Fruit fly (Drosophila melanogaster) whole organism, embryonic: ENCODE data around the gene Hmr.
A peak's percentile ranks its signal among the peaks of the same experiment; 100 is the strongest.

Source experiments
- Abd-B ChIP-seq: fragments of 200-800 bp; sonication (Bioruptor generic); optimal IDR thresholded peaks from 2 replicates; lab custom pipeline; 2018; ENCODE audit warnings: missing biosample characterization, mild to moderate bottlenecking, missing genetic modification characterization, moderate library complexity
- B-H1 ChIP-seq: fragments of 200-800 bp; sonication (Bioruptor generic); IDR thresholded peaks from 3 replicates; pipeline ENCODE4 v1.3.6; 2022; ENCODE audit warnings: missing biosample characterization, missing genetic modification characterization
- C15 ChIP-seq: fragments of 200-800 bp; sonication (Bioruptor generic); IDR thresholded peaks from 3 replicates; pipeline ENCODE4 v1.3.6; 2022; ENCODE audit warnings: missing biosample characterization, missing genetic modification characterization
- CG11247 ChIP-seq: fragments of 200-800 bp; sonication (Bioruptor generic); IDR thresholded peaks from 2 replicates; pipeline ENCODE4 v1.3.6; 2022; ENCODE audit warnings: missing biosample characterization, missing genetic modification characterization
- CG11456 ChIP-seq: fragments of 200-800 bp; sonication (Bioruptor generic); IDR thresholded peaks from 3 replicates; pipeline ENCODE4 v1.3.6; 2022; ENCODE audit warnings: missing biosample characterization, missing genetic modification characterization
- CG13775 ChIP-seq: fragments of 200-800 bp; sonication (Bioruptor generic); optimal IDR thresholded peaks from 3 replicates; lab custom pipeline; 2017; ENCODE audit warnings: missing biosample characterization, mild to moderate bottlenecking, missing genetic modification characterization
- CG14014 ChIP-seq: fragments of 200-800 bp; sonication (Bioruptor generic); IDR thresholded peaks from 2 replicates; pipeline ENCODE4 v1.3.6; 2022; ENCODE audit warnings: missing biosample characterization, missing genetic modification characterization
- CG14965 ChIP-seq: fragments of 200-800 bp; sonication (Bioruptor generic); optimal IDR thresholded peaks from 2 replicates; lab custom pipeline; 2016; ENCODE audit warnings: missing biosample characterization, missing genetic modification characterization, borderline replicate concordance
- CG1529 ChIP-seq: fragments of 200-800 bp; sonication (Bioruptor generic); optimal IDR thresholded peaks from 3 replicates; lab custom pipeline; 2018; ENCODE audit warnings: missing biosample characterization, missing genetic modification characterization
- CG1647 ChIP-seq: fragments of 200-800 bp; sonication (Bioruptor generic); optimal IDR thresholded peaks from 3 replicates; lab custom pipeline; 2016; ENCODE audit warnings: missing biosample characterization, missing genetic modification characterization
- CG17359 ChIP-seq: fragments of 200-800 bp; sonication (Bioruptor generic); optimal IDR thresholded peaks from 3 replicates; lab custom pipeline; 2018; ENCODE audit warnings: missing biosample characterization, mild to moderate bottlenecking, missing genetic modification characterization, moderate library complexity
- CG17802 ChIP-seq: fragments of 200-800 bp; sonication (Bioruptor generic); optimal IDR thresholded peaks from 2 replicates; lab custom pipeline; 2018; ENCODE audit warnings: missing biosample characterization, mild to moderate bottlenecking, missing genetic modification characterization, moderate library complexity
- CG32772 ChIP-seq: fragments of 200-800 bp; sonication (Bioruptor generic); IDR thresholded peaks from 2 replicates; pipeline ENCODE4 v1.3.6; 2022; ENCODE audit warnings: missing biosample characterization, missing genetic modification characterization
- CG3281 ChIP-seq: fragments of 200-800 bp; sonication (Bioruptor generic); optimal IDR thresholded peaks from 3 replicates; lab custom pipeline; 2017; ENCODE audit warnings: missing biosample characterization, mild to moderate bottlenecking, missing genetic modification characterization
- CG3995 ChIP-seq: fragments of 200-800 bp; sonication (Bioruptor generic); optimal IDR thresholded peaks from 3 replicates; lab custom pipeline; 2016; ENCODE audit warnings: missing biosample characterization, missing genetic modification characterization
- CG4707 ChIP-seq: fragments of 200-800 bp; sonication (Bioruptor generic); optimal IDR thresholded peaks from 2 replicates; lab custom pipeline; 2018; ENCODE audit warnings: missing biosample characterization, mild to moderate bottlenecking, missing genetic modification characterization, moderate library complexity
- CG6175 ChIP-seq: fragments of 200-800 bp; sonication (Bioruptor generic); IDR thresholded peaks from 3 replicates; pipeline ENCODE4 v1.3.6; 2022; ENCODE audit warnings: missing biosample characterization, missing genetic modification characterization
- CG6813 ChIP-seq: fragments of 200-800 bp; sonication (Bioruptor generic); optimal IDR thresholded peaks from 2 replicates; lab custom pipeline; 2017; ENCODE audit warnings: missing biosample characterization, missing genetic modification characterization, mild to moderate bottlenecking, moderate library complexity, missing genetic modification reagents
- CG7372 ChIP-seq: fragments of 200-800 bp; sonication (Bioruptor generic); IDR thresholded peaks from 2 replicates; pipeline ENCODE4 v1.3.6; 2022; ENCODE audit warnings: missing biosample characterization, missing genetic modification characterization
- CG8281 ChIP-seq: fragments of 200-800 bp; sonication (Bioruptor generic); optimal IDR thresholded peaks from 2 replicates; lab custom pipeline; 2018; ENCODE audit warnings: missing biosample characterization, mild to moderate bottlenecking, missing genetic modification characterization, moderate library complexity
- CG8290 ChIP-seq, 3 experiments: fragments of 200-800 bp; sonication (Bioruptor generic); optimal IDR thresholded peaks; 2 replicates each; lab custom pipeline; 2016 to 2019; ENCODE audit warnings: missing biosample characterization in 3 of 3, missing genetic modification characterization in 3 of 3, mild to moderate bottlenecking in 2 of 3, moderate library complexity in 1 of 3
- Eip74EF ChIP-seq, 2 experiments: fragments of 200-800 bp in 1 of 2; fragments of >200 bp in 1 of 2; sonication (Bioruptor generic) in 1 of 2; optimal IDR thresholded peaks; 2 replicates each; lab custom pipeline; 2017 to 2019; ENCODE audit warnings: missing biosample characterization in 2 of 2, missing genetic modification characterization in 2 of 2, mild to moderate bottlenecking in 1 of 2, moderate library complexity in 1 of 2
- H2.0 ChIP-seq: fragments of 200-800 bp; sonication (Bioruptor generic); IDR thresholded peaks from 2 replicates; pipeline ENCODE4 v1.3.6; 2022; ENCODE audit warnings: missing biosample characterization, missing genetic modification characterization
- Hand ChIP-seq: fragments of 200-800 bp; sonication (Bioruptor generic); optimal IDR thresholded peaks from 2 replicates; lab custom pipeline; 2017; ENCODE audit warnings: mild to moderate bottlenecking, missing biosample characterization, missing genetic modification reagents, missing genetic modification characterization
- Hey ChIP-seq: fragments of 200-800 bp; sonication (Bioruptor generic); optimal IDR thresholded peaks from 3 replicates; lab custom pipeline; 2018; ENCODE audit warnings: missing biosample characterization, mild to moderate bottlenecking, missing genetic modification characterization
- HmgZ ChIP-seq: fragments of 200-800 bp; sonication (Bioruptor generic); optimal IDR thresholded peaks from 2 replicates; lab custom pipeline; 2018; ENCODE audit warnings: missing biosample characterization, mild to moderate bottlenecking, missing genetic modification characterization
- Kr ChIP-seq: fragments of 200-800 bp; sonication (Bioruptor generic); optimal IDR thresholded peaks from 2 replicates; lab custom pipeline; 2017; ENCODE audit warnings: missing biosample characterization, mild to moderate bottlenecking, missing genetic modification characterization
- Med ChIP-seq: fragments of 200-800 bp; sonication (Bioruptor generic); peaks from one replicate; lab custom pipeline; 2016; ENCODE audit warnings: missing biosample characterization, missing genetic modification characterization, mild to moderate bottlenecking, inconsistent platforms, moderate library complexity
- NC2α ChIP-seq: fragments of 200-800 bp; sonication (Bioruptor generic); optimal IDR thresholded peaks from 2 replicates; lab custom pipeline; 2016; ENCODE audit warnings: missing biosample characterization, missing genetic modification characterization
- Neu2 ChIP-seq: fragments of 200-800 bp; sonication (Bioruptor generic); optimal IDR thresholded peaks from 3 replicates; lab custom pipeline; 2016; ENCODE audit warnings: missing biosample characterization, missing genetic modification characterization, borderline replicate concordance
- Oaz ChIP-seq: fragments of 200-800 bp; sonication (Bioruptor generic); IDR thresholded peaks from 2 replicates; pipeline ENCODE4 v1.3.6; 2022; ENCODE audit warnings: missing biosample characterization, missing genetic modification characterization
- Rx ChIP-seq: fragments of 200-800 bp; sonication (Bioruptor generic); IDR thresholded peaks from 2 replicates; pipeline ENCODE4 v1.3.6; 2022; ENCODE audit warnings: missing biosample characterization, missing genetic modification characterization
- Sin3A ChIP-seq: fragments of >200 bp; optimal IDR thresholded peaks from 2 replicates; lab custom pipeline; 2018
- Ssrp ChIP-seq: fragments of 200-800 bp; sonication (Bioruptor generic); optimal IDR thresholded peaks from 2 replicates; lab custom pipeline; 2018; ENCODE audit warnings: missing biosample characterization, mild to moderate bottlenecking, missing genetic modification characterization, moderate library complexity
- Tbp ChIP-seq: fragments of >200 bp; optimal IDR thresholded peaks from 2 replicates; lab custom pipeline; 2018; ENCODE audit warnings: missing biosample characterization, missing genetic modification characterization
- ase ChIP-seq: fragments of 200-800 bp; sonication (Bioruptor generic); IDR thresholded peaks from 3 replicates; pipeline ENCODE4 v1.3.6; 2022; ENCODE audit warnings: missing biosample characterization, missing genetic modification characterization
- danr ChIP-seq: fragments of 200-800 bp; sonication (Bioruptor generic); IDR thresholded peaks from 2 replicates; pipeline ENCODE4 v1.3.6; 2022; ENCODE audit warnings: missing biosample characterization, missing genetic modification characterization
- dmrt99B ChIP-seq: fragments of 200-800 bp; sonication (Bioruptor generic); optimal IDR thresholded peaks from 2 replicates; lab custom pipeline; 2018; ENCODE audit warnings: missing biosample characterization, mild to moderate bottlenecking, missing genetic modification characterization, moderate library complexity
- emc ChIP-seq: fragments of 200-800 bp; sonication (Bioruptor generic); optimal IDR thresholded peaks from 2 replicates; lab custom pipeline; 2016; ENCODE audit warnings: missing biosample characterization, missing genetic modification characterization
- fd102C ChIP-seq: fragments of 200-800 bp; sonication (Bioruptor generic); optimal IDR thresholded peaks from 2 replicates; lab custom pipeline; 2018; ENCODE audit warnings: missing biosample characterization, mild to moderate bottlenecking, missing genetic modification characterization, moderate library complexity
- fd96Cb ChIP-seq: fragments of 200-800 bp; sonication (Bioruptor generic); optimal IDR thresholded peaks from 2 replicates; lab custom pipeline; 2018; ENCODE audit warnings: missing biosample characterization, mild to moderate bottlenecking, missing genetic modification characterization, moderate library complexity
- h ChIP-seq: fragments of >200 bp; optimal IDR thresholded peaks from 2 replicates; lab custom pipeline; 2017
- hth ChIP-seq: fragments of >200 bp; optimal IDR thresholded peaks from 2 replicates; lab custom pipeline; 2017; ENCODE audit warnings: inconsistent platforms
- ind ChIP-seq: fragments of 200-800 bp; sonication (Bioruptor generic); optimal IDR thresholded peaks from 3 replicates; lab custom pipeline; 2016; ENCODE audit warnings: missing biosample characterization, missing genetic modification characterization
- lmd ChIP-seq: fragments of 200-800 bp; sonication (Bioruptor generic); IDR thresholded peaks from 2 replicates; pipeline ENCODE4 v1.3.6; 2022; ENCODE audit warnings: missing biosample characterization, missing genetic modification characterization
- sd ChIP-seq: fragments of 200-800 bp; sonication (Bioruptor generic); optimal IDR thresholded peaks from 3 replicates; lab custom pipeline; 2018; ENCODE audit warnings: missing biosample characterization, mild to moderate bottlenecking, missing genetic modification characterization, moderate library complexity
- sisA ChIP-seq: fragments of 200-800 bp; sonication (Bioruptor generic); IDR thresholded peaks from 2 replicates; pipeline ENCODE4 v1.3.6; 2022; ENCODE audit warnings: missing biosample characterization, missing genetic modification characterization
- slbo ChIP-seq: fragments of 200-800 bp; sonication (Bioruptor generic); IDR thresholded peaks from 2 replicates; pipeline ENCODE4 v1.3.6; 2022; ENCODE audit warnings: missing biosample characterization, missing genetic modification characterization
- trh ChIP-seq: fragments of 200-800 bp; sonication (Bioruptor generic); optimal IDR thresholded peaks from 2 replicates; lab custom pipeline; 2016; ENCODE audit warnings: missing biosample characterization, missing genetic modification characterization
- unpg ChIP-seq: fragments of 200-800 bp; sonication (Bioruptor generic); optimal IDR thresholded peaks from 3 replicates; lab custom pipeline; 2018; ENCODE audit warnings: missing biosample characterization, mild to moderate bottlenecking, missing genetic modification characterization, moderate library complexity
- vvl ChIP-seq: fragments of 200-800 bp; sonication (Bioruptor generic); IDR thresholded peaks from 2 replicates; pipeline ENCODE4 v1.3.6; 2022; ENCODE audit warnings: missing biosample characterization, missing genetic modification characterization
- wdn ChIP-seq: fragments of 200-800 bp; sonication (Bioruptor generic); IDR thresholded peaks from 2 replicates; pipeline ENCODE4 v1.3.6; 2022; ENCODE audit warnings: missing biosample characterization, missing genetic modification characterization

Hmr gene

dm6 chrX:10557432-10557831 lies 38.2 kb downstream of the Hmr start (continued):
- no peak for TF ChIP-seq Kr (GFP tag; lab: Kevin White, UChicago)
- TF ChIP-seq CG1647 (GFP tag; lab: Kevin White, UChicago): no peak
- peak; percentile 9; the same call in 1 of the 2 replicates for TF ChIP-seq H2.0 (GFP tag; lab: Robert Waterston, UW)
- no peak for TF ChIP-seq Oaz
- TF ChIP-seq CG17359 (tag; lab: Kevin White, UChicago): peak; percentile 36
- TF ChIP-seq lmd (GFP tag; lab: Robert Waterston, UW): peak; percentile 49; the same call in 1 of the 2 replicates
- TF ChIP-seq dmrt99B (tag; lab: Kevin White, UChicago): peak; percentile 64
- no peak; the same call in 1 of the 2 replicates for TF ChIP-seq wdn (GFP tag; lab: Robert Waterston, UW)
- TF ChIP-seq CG14014 (GFP tag; lab: Robert Waterston, UW): no peak
- TF ChIP-seq emc (GFP tag; lab: Kevin White, UChicago): no peak
- TF ChIP-seq fd102C (GFP tag; lab: Kevin White, UChicago): no peak
- TF ChIP-seq Med (GFP tag; lab: Kevin White, UChicago): no peak
- TF ChIP-seq Ssrp (tag; lab: Kevin White, UChicago): peak; percentile 57
- TF ChIP-seq slbo (GFP tag; lab: Robert Waterston, UW): no peak
- peak; percentile 47; the same call in 1 of the 2 replicates for TF ChIP-seq sisA (GFP tag; lab: Robert Waterston, UW)
- TF ChIP-seq CG6175: no peak
- no peak for TF ChIP-seq Tbp (GFP tag; lab: Kevin White, UChicago)
- TF ChIP-seq Hey: no peak
- TF ChIP-seq CG14965 (GFP tag; lab: Kevin White, UChicago): no peak
- peak; percentile 0 for TF ChIP-seq CG4707 (GFP tag; lab: Kevin White, UChicago)
- TF ChIP-seq CG7372 (GFP tag; lab: Robert Waterston, UW): 0 out of 2 replicates have a peak, but pooled peaks have one; percentile 13
- no peak for TF ChIP-seq CG17802 (tag; lab: Kevin White, UChicago)
- no peak for TF ChIP-seq CG3995 (GFP tag; lab: Kevin White, UChicago)
- TF ChIP-seq CG8290 (GFP tag; optimal IDR thresholded peaks at IDR 0.05; lab: Kevin White, UChicago): no peak
- no peak for TF ChIP-seq CG8290 (tag; optimal IDR thresholded peaks at IDR 0.05; lab: Kevin White, UChicago)
- TF ChIP-seq danr (GFP tag; lab: Robert Waterston, UW): 0 out of 2 replicates have a peak, but pooled peaks have one; percentile 32
- no peak for TF ChIP-seq Sin3A (lab: Kevin White, UChicago)
- TF ChIP-seq ase (GFP tag; lab: Robert Waterston, UW): peak; percentile 49; the same call in 1 of the 3 replicates
- TF ChIP-seq fd96Cb (tag; lab: Kevin White, UChicago): peak; percentile 62
- peak; percentile 43 for TF ChIP-seq CG1529 (GFP tag; lab: Kevin White, UChicago)
- peak; percentile 14 for TF ChIP-seq Abd-B (GFP tag; lab: Kevin White, UChicago)
- TF ChIP-seq h (lab: Kevin White, UChicago): no peak
- TF ChIP-seq B-H1: no peak
- TF ChIP-seq Neu2: no peak
- TF ChIP-seq vvl: peak; percentile 48
- 0 out of 2 replicates have a peak, but pooled peaks have one; percentile 11 for TF ChIP-seq Rx (GFP tag; lab: Robert Waterston, UW)
- no peak for TF ChIP-seq CG11247
- no peak for TF ChIP-seq CG8281
- no peak for TF ChIP-seq CG6813
- TF ChIP-seq HmgZ (tag; lab: Kevin White, UChicago): no peak
- no peak for TF ChIP-seq hth
- no peak for TF ChIP-seq sd
- no peak for TF ChIP-seq CG11456
- no peak for TF ChIP-seq NC2α (GFP tag; lab: Kevin White, UChicago)
- no peak for TF ChIP-seq trh (GFP tag; lab: Kevin White, UChicago)
- no peak for TF ChIP-seq CG13775 (GFP tag; lab: Kevin White, UChicago)
- no peak for TF ChIP-seq CG3281 (GFP tag; lab: Kevin White, UChicago)
- peak in 1 of 2 experiments; percentile 13 for TF ChIP-seq Eip74EF (GFP tag; optimal IDR thresholded peaks at IDR 0.05; lab: Kevin White, UChicago)
- TF ChIP-seq ind (GFP tag; lab: Kevin White, UChicago): peak; percentile 36
- no peak for TF ChIP-seq Hand
- peak; percentile 46; the same call in 1 of the 2 replicates for TF ChIP-seq CG32772 (GFP tag; lab: Robert Waterston, UW)
- peak; percentile 56 for TF ChIP-seq unpg (GFP tag; lab: Kevin White, UChicago)
- no peak for TF ChIP-seq C15
